Fruit fly (Drosophila melanogaster): Measurements from ENCODE around the gene Tmtc1.

DNA sequence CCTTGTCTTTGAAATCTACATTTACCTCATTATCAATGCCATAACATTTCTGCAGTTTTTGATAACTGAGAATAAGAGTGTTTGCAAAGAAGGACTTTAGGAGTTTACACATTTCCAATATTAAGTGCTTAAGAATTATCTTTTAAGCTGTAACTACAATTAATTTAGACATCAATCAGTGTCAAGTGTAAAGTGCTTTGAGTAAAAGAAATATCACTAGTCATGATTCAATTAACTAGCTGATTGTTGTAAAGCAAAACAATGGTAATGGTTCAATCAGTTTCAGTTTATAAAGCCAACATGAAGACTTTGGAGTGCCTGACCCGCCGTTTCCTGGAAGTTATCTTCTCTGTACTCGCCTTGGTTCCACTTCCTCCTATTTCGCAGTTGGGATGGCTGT is 8.0 kb upstream of the Tmtc1 start, which contains the start of gene Gr23a:
- TF ChIP-seq CG17186 (GFP tag; optimal IDR thresholded peaks at IDR 0.05) (no peak), chn (GFP tag; optimal IDR thresholded peaks at IDR 0.05) (no peak), Hr51 (GFP tag; optimal IDR thresholded peaks at IDR 0.05) (no peak), Ets97D (GFP tag; optimal IDR thresholded peaks at IDR 0.05) (no peak), fru (optimal IDR thresholded peaks at IDR 0.05) (no peak)
